Fruit fly (Drosophila melanogaster) whole organism, embryonic: ENCODE data around the gene Rab3GAP1.

ENCODE experiments used
- Abd-B ChIP-seq: fragments of 200-800 bp; sonication (Bioruptor generic); optimal IDR thresholded peaks from 2 replicates; lab custom pipeline; 2018; ENCODE audit warnings: missing biosample characterization, mild to moderate bottlenecking, missing genetic modification characterization, moderate library complexity
- Aef1 ChIP-seq: fragments of 200-800 bp; sonication (Bioruptor generic); IDR thresholded peaks from 3 replicates; pipeline ENCODE4 v1.3.6; 2022; ENCODE audit warnings: missing biosample characterization, missing genetic modification characterization
- Atf-2 ChIP-seq: fragments of 200-800 bp; sonication (Bioruptor generic); optimal IDR thresholded peaks from 2 replicates; lab custom pipeline; 2016; ENCODE audit warnings: missing biosample characterization, missing genetic modification characterization
- Atf6 ChIP-seq: fragments of 200-800 bp; sonication (Bioruptor generic); IDR thresholded peaks from 2 replicates; pipeline ENCODE4 v1.3.6; 2022; ENCODE audit warnings: missing biosample characterization, missing genetic modification characterization
- B-H1 ChIP-seq: fragments of 200-800 bp; sonication (Bioruptor generic); IDR thresholded peaks from 3 replicates; pipeline ENCODE4 v1.3.6; 2022; ENCODE audit warnings: missing biosample characterization, missing genetic modification characterization
- Bgb ChIP-seq: fragments of 200-800 bp; sonication (Bioruptor generic); IDR thresholded peaks from 2 replicates; pipeline ENCODE4 v1.3.6; 2022; ENCODE audit warnings: missing biosample characterization, missing genetic modification characterization; ENCODE audit not compliant: partially characterized antibody
- BtbVII ChIP-seq: fragments of 200-800 bp; sonication (Bioruptor generic); optimal IDR thresholded peaks from 3 replicates; lab custom pipeline; 2017; ENCODE audit warnings: missing biosample characterization, mild to moderate bottlenecking, missing genetic modification characterization
- CG10654 ChIP-seq: fragments of 200-800 bp; sonication (Bioruptor generic); optimal IDR thresholded peaks from 2 replicates; lab custom pipeline; 2016; ENCODE audit warnings: missing biosample characterization, missing genetic modification characterization
- CG11398 ChIP-seq: fragments of 200-800 bp; sonication (Bioruptor generic); optimal IDR thresholded peaks from 2 replicates; lab custom pipeline; 2016; ENCODE audit warnings: missing biosample characterization, missing genetic modification characterization
- CG11695 ChIP-seq: fragments of 200-800 bp; sonication (Bioruptor generic); IDR thresholded peaks from 3 replicates; pipeline ENCODE4 v1.3.6; 2022; ENCODE audit warnings: missing biosample characterization, missing genetic modification characterization
- CG12236 ChIP-seq: fragments of 200-800 bp; sonication (Bioruptor generic); optimal IDR thresholded peaks from 2 replicates; lab custom pipeline; 2016; ENCODE audit warnings: missing biosample characterization, missing genetic modification characterization
- CG13624 ChIP-seq: fragments of 200-800 bp; sonication (Bioruptor generic); optimal IDR thresholded peaks from 2 replicates; lab custom pipeline; 2016; ENCODE audit warnings: missing biosample characterization, missing genetic modification characterization
- CG15601 ChIP-seq: fragments of 200-800 bp; sonication (Bioruptor generic); optimal IDR thresholded peaks from 3 replicates; lab custom pipeline; 2019; ENCODE audit warnings: missing biosample characterization, mild to moderate bottlenecking, missing genetic modification characterization, moderate library complexity
- CG16863 ChIP-seq: fragments of 200-800 bp; sonication (Bioruptor generic); optimal IDR thresholded peaks from 3 replicates; lab custom pipeline; 2016; ENCODE audit warnings: missing biosample characterization, missing genetic modification characterization
- CG17568 ChIP-seq: fragments of 200-800 bp; sonication (Bioruptor generic); optimal IDR thresholded peaks from 2 replicates; lab custom pipeline; 2018; ENCODE audit warnings: missing biosample characterization, mild to moderate bottlenecking, missing genetic modification characterization, moderate library complexity
- CG18011 ChIP-seq: fragments of 200-800 bp; sonication (Bioruptor generic); optimal IDR thresholded peaks from 2 replicates; lab custom pipeline; 2017; ENCODE audit warnings: missing biosample characterization, missing genetic modification characterization, mild to moderate bottlenecking, moderate library complexity, missing genotype
- CG2116 ChIP-seq: fragments of 200-800 bp; sonication (Bioruptor generic); optimal IDR thresholded peaks from 3 replicates; lab custom pipeline; 2018; ENCODE audit warnings: missing biosample characterization, mild to moderate bottlenecking, missing genetic modification characterization
- CG30020 ChIP-seq: fragments of 200-800 bp; optimal IDR thresholded peaks from 2 replicates; lab custom pipeline; 2019; ENCODE audit warnings: missing biosample characterization, mild to moderate bottlenecking, missing genetic modification characterization, moderate library complexity
- CG7786 ChIP-seq: fragments of 200-800 bp; sonication (Bioruptor generic); optimal IDR thresholded peaks from 2 replicates; lab custom pipeline; 2016; ENCODE audit warnings: missing biosample characterization, missing genetic modification characterization
- CG7987 ChIP-seq: fragments of 200-800 bp; sonication (Bioruptor generic); optimal IDR thresholded peaks from 2 replicates; lab custom pipeline; 2018; ENCODE audit warnings: missing biosample characterization, mild to moderate bottlenecking, missing genetic modification characterization, moderate library complexity
- CG9609 ChIP-seq: fragments of 200-800 bp; sonication (Bioruptor generic); optimal IDR thresholded peaks from 3 replicates; lab custom pipeline; 2016; ENCODE audit warnings: missing biosample characterization, missing genetic modification characterization
- CkIIα-i1 ChIP-seq: fragments of 200-800 bp; sonication (Bioruptor generic); IDR thresholded peaks from 2 replicates; pipeline ENCODE4 v1.3.6; 2022; ENCODE audit warnings: missing biosample characterization, missing genetic modification characterization
- Dfd ChIP-seq, 2 experiments: fragments of >200 bp; optimal IDR thresholded peaks; 2 replicates each; lab custom pipeline; 2017; ENCODE audit warnings: missing biosample characterization in 2 of 2, missing genetic modification characterization in 2 of 2
- E2f2 ChIP-seq: fragments of 200-800 bp; sonication (Bioruptor generic); IDR thresholded peaks from 2 replicates; pipeline ENCODE4 v1.3.6; 2022; ENCODE audit warnings: missing biosample characterization, missing genetic modification characterization
- Gsc ChIP-seq: fragments of 200-800 bp; sonication (Bioruptor generic); IDR thresholded peaks from 2 replicates; pipeline ENCODE4 v1.3.6; 2022; ENCODE audit warnings: missing biosample characterization, missing genetic modification characterization
- HLH4C ChIP-seq: fragments of 200-800 bp; sonication (Bioruptor generic); IDR thresholded peaks from 3 replicates; pipeline ENCODE4 v1.3.6; 2022; ENCODE audit warnings: missing biosample characterization, missing genetic modification characterization; ENCODE audit not compliant: partially characterized antibody
- Mes4 ChIP-seq: fragments of 200-800 bp; sonication (Bioruptor generic); optimal IDR thresholded peaks from 2 replicates; lab custom pipeline; 2016; ENCODE audit warnings: missing biosample characterization, missing genetic modification characterization
- Myb ChIP-seq: fragments of 200-800 bp; sonication (Bioruptor generic); optimal IDR thresholded peaks from 2 replicates; lab custom pipeline; 2016; ENCODE audit warnings: missing biosample characterization, missing genetic modification characterization
- Oli ChIP-seq: fragments of 200-800 bp; sonication (Bioruptor generic); optimal IDR thresholded peaks from 2 replicates; lab custom pipeline; 2018; ENCODE audit warnings: missing biosample characterization, mild to moderate bottlenecking, missing genetic modification characterization, moderate library complexity
- abd-A ChIP-seq: fragments of 200-800 bp; sonication (Bioruptor generic); optimal IDR thresholded peaks from 3 replicates; lab custom pipeline; 2019; ENCODE audit warnings: missing biosample characterization, mild to moderate bottlenecking, missing genetic modification characterization, moderate library complexity
- al ChIP-seq: fragments of 200-800 bp; sonication (Bioruptor generic); IDR thresholded peaks from 2 replicates; pipeline ENCODE4 v1.3.6; 2022; ENCODE audit warnings: missing biosample characterization, missing genetic modification characterization
- ap ChIP-seq: fragments of 200-800 bp; sonication (Bioruptor generic); IDR thresholded peaks from 2 replicates; pipeline ENCODE4 v1.3.6; 2022; ENCODE audit warnings: missing biosample characterization, missing genetic modification characterization
- bab2 ChIP-seq: fragments of 200-800 bp; sonication (Bioruptor generic); optimal IDR thresholded peaks from 2 replicates; lab custom pipeline; 2016; ENCODE audit warnings: missing biosample characterization, missing genetic modification characterization
- bcd ChIP-seq: fragments of 200-800 bp; sonication (Bioruptor generic); optimal IDR thresholded peaks from 2 replicates; lab custom pipeline; 2017; ENCODE audit warnings: missing biosample characterization, mild to moderate bottlenecking, missing genetic modification characterization
- dmrt99B ChIP-seq: fragments of 200-800 bp; sonication (Bioruptor generic); optimal IDR thresholded peaks from 2 replicates; lab custom pipeline; 2018; ENCODE audit warnings: missing biosample characterization, mild to moderate bottlenecking, missing genetic modification characterization, moderate library complexity
- fd96Cb ChIP-seq: fragments of 200-800 bp; sonication (Bioruptor generic); optimal IDR thresholded peaks from 2 replicates; lab custom pipeline; 2018; ENCODE audit warnings: missing biosample characterization, mild to moderate bottlenecking, missing genetic modification characterization, moderate library complexity
- gfzf ChIP-seq: fragments of 200-800 bp; sonication (Bioruptor generic); optimal IDR thresholded peaks from 2 replicates; lab custom pipeline; 2016; ENCODE audit warnings: missing biosample characterization, mild to moderate bottlenecking, missing genetic modification characterization, moderate library complexity
- hkb ChIP-seq, 2 experiments: fragments of 200-800 bp in 1 of 2; fragments of >200 bp in 1 of 2; sonication (Bioruptor generic) in 1 of 2; IDR thresholded peaks in 1 of 2; optimal IDR thresholded peaks in 1 of 2; 2 replicates each; pipeline versions ENCODE4 v1.3.6 to Lab custom; 2017 to 2022; ENCODE audit warnings: missing biosample characterization in 1 of 2, missing genetic modification characterization in 1 of 2
- ind ChIP-seq: fragments of 200-800 bp; sonication (Bioruptor generic); optimal IDR thresholded peaks from 3 replicates; lab custom pipeline; 2016; ENCODE audit warnings: missing biosample characterization, missing genetic modification characterization
- jing ChIP-seq: fragments of 200-800 bp; sonication (Bioruptor generic); optimal IDR thresholded peaks from 2 replicates; lab custom pipeline; 2018; ENCODE audit warnings: missing biosample characterization, mild to moderate bottlenecking, missing genetic modification characterization
- kay ChIP-seq: fragments of 200-800 bp; sonication (Bioruptor generic); optimal IDR thresholded peaks from 2 replicates; lab custom pipeline; 2016; ENCODE audit warnings: missing biosample characterization, missing genetic modification characterization
- maf-S ChIP-seq: fragments of 200-800 bp; sonication (Bioruptor generic); optimal IDR thresholded peaks from 2 replicates; lab custom pipeline; 2016; ENCODE audit warnings: missing biosample characterization, missing genetic modification characterization
- nau ChIP-seq: fragments of 200-800 bp; sonication (Bioruptor generic); optimal IDR thresholded peaks from 3 replicates; lab custom pipeline; 2017; ENCODE audit warnings: missing biosample characterization, mild to moderate bottlenecking, missing genetic modification characterization, missing genetic modification reagents
- odd ChIP-seq: fragments of 200-800 bp; sonication (Bioruptor generic); optimal IDR thresholded peaks from 2 replicates; lab custom pipeline; 2017; ENCODE audit warnings: missing biosample characterization, mild to moderate bottlenecking, missing genetic modification characterization
- org-1 ChIP-seq: fragments of 200-800 bp; sonication (Bioruptor generic); optimal IDR thresholded peaks from 2 replicates; lab custom pipeline; 2017; ENCODE audit warnings: missing biosample characterization, missing genetic modification characterization
- pfk ChIP-seq: fragments of 200-800 bp; sonication (Bioruptor generic); optimal IDR thresholded peaks from 2 replicates; lab custom pipeline; 2018; ENCODE audit warnings: missing biosample characterization, mild to moderate bottlenecking, missing genetic modification characterization, moderate library complexity
- pita ChIP-seq: fragments of 200-800 bp; sonication (Bioruptor generic); optimal IDR thresholded peaks from 2 replicates; lab custom pipeline; 2017; ENCODE audit warnings: missing biosample characterization, mild to moderate bottlenecking, missing genetic modification characterization
- ro ChIP-seq: fragments of 200-800 bp; sonication (Bioruptor generic); IDR thresholded peaks from 2 replicates; pipeline ENCODE4 v1.3.6; 2022; ENCODE audit warnings: missing biosample characterization, missing genetic modification characterization
- sens ChIP-seq: fragments of 200-800 bp; sonication (Bioruptor generic); peaks from one replicate; lab custom pipeline; 2016; ENCODE audit warnings: missing biosample characterization, missing genetic modification characterization
- slou ChIP-seq: fragments of 200-800 bp; sonication (Bioruptor generic); optimal IDR thresholded peaks from 3 replicates; lab custom pipeline; 2016; ENCODE audit warnings: missing biosample characterization, missing genetic modification characterization
- tup ChIP-seq: fragments of 200-800 bp; sonication (Bioruptor generic); optimal IDR thresholded peaks from 2 replicates; lab custom pipeline; 2016; ENCODE audit warnings: missing biosample characterization, mild to moderate bottlenecking, missing genetic modification characterization, moderate library complexity
- usp ChIP-seq: fragments of >200 bp; optimal IDR thresholded peaks from 2 replicates; lab custom pipeline; 2017; ENCODE audit warnings: missing biosample characterization, missing genetic modification characterization

Rab3GAP1 gene

dm6 chr2L:1646499-1646898 lies 35.5 kb upstream of the Rab3GAP1 start (continued):
- TF ChIP-seq Myb (no peak), CG18011 (GFP tag; lab: Kevin White, UChicago) (no peak), CG16863 (peak; percentile 1), CG15601 (tag; lab: Kevin White, UChicago) (peak; percentile 19), CG11398 (GFP tag; lab: Kevin White, UChicago) (no peak), ro (GFP tag; lab: Robert Waterston, UW) (no peak), CG10654 (GFP tag; lab: Kevin White, UChicago) (no peak), org-1 (GFP tag; lab: Kevin White, UChicago) (no peak), CG30020 (tag; lab: Kevin White, UChicago) (no peak), E2f2 (GFP tag; lab: Robert Waterston, UW) (0 out of 2 replicates have a peak, but pooled peaks have one; percentile 19), bab2 (GFP tag; lab: Kevin White, UChicago) (no peak), slou (no peak), CkIIα-i1 (GFP tag; lab: Robert Waterston, UW) (no peak), CG13624 (GFP tag; lab: Kevin White, UChicago) (no peak), tup (GFP tag; lab: Kevin White, UChicago) (no peak), bcd (GFP tag; lab: Kevin White, UChicago) (peak; percentile 9), hkb (optimal IDR thresholded peaks at IDR 0.05; lab: Kevin White, UChicago) (no peak), hkb (GFP tag; IDR thresholded peaks at IDR 0.05; lab: Robert Waterston, UW) (no peak), CG17568 (GFP tag; lab: Kevin White, UChicago) (no peak), CG12236 (GFP tag; lab: Kevin White, UChicago) (no peak), abd-A (tag; lab: Kevin White, UChicago) (no peak), Mes4 (GFP tag; lab: Kevin White, UChicago) (no peak), sens (GFP tag; lab: Kevin White, UChicago) (peak; percentile 91), B-H1 (GFP tag; lab: Robert Waterston, UW) (no peak), fd96Cb (tag; lab: Kevin White, UChicago) (peak; percentile 49), maf-S (GFP tag; lab: Kevin White, UChicago) (no peak), ind (no peak), CG7786 (GFP tag; lab: Kevin White, UChicago) (no peak), ap (GFP tag; lab: Robert Waterston, UW) (0 out of 2 replicates have a peak, but pooled peaks have one; percentile 23), Bgb (GFP tag; lab: Robert Waterston, UW) (no peak), Oli (peak; percentile 45), kay (GFP tag; lab: Kevin White, UChicago) (no peak), dmrt99B (tag; lab: Kevin White, UChicago) (peak; percentile 69), Gsc (GFP tag; lab: Robert Waterston, UW) (no peak), gfzf (GFP tag; lab: Kevin White, UChicago) (no peak), odd (GFP tag; lab: Kevin White, UChicago) (peak; percentile 2), usp (no peak), CG7987 (GFP tag; lab: Kevin White, UChicago) (no peak), CG2116 (GFP tag; lab: Kevin White, UChicago) (no peak), al (GFP tag; lab: Robert Waterston, UW) (no peak), Abd-B (no peak), CG9609 (GFP tag; lab: Kevin White, UChicago) (no peak), pita (GFP tag; lab: Kevin White, UChicago) (no peak), HLH4C (GFP tag; lab: Robert Waterston, UW) (no peak), Atf6 (GFP tag; lab: Robert Waterston, UW) (no peak), BtbVII (GFP tag; lab: Kevin White, UChicago) (no peak), pfk (GFP tag; lab: Kevin White, UChicago) (no peak), Atf-2 (no peak), CG11695 (GFP tag; lab: Robert Waterston, UW) (no peak), nau (GFP tag; lab: Kevin White, UChicago) (peak; percentile 34), Aef1 (GFP tag; lab: Robert Waterston, UW) (no peak), jing (GFP tag; lab: Kevin White, UChicago) (no peak), Dfd (GFP tag; optimal IDR thresholded peaks at IDR 0.05; lab: Kevin White, UChicago) (no peak)
